Worm (Caenorhabditis elegans) whole organism, L4/young adult: Measurements from ENCODE around the gene ZK896.1.

Source experiments
- W03F9.2 ChIP-seq: fragments of 150-350 bp; optimal IDR thresholded peaks from 2 replicates; lab custom pipeline; 2014; ENCODE audit warnings: missing biosample characterization, missing genetic modification characterization
- dao-5 ChIP-seq: sonication (generic microtip); optimal IDR thresholded peaks from 2 replicates; lab custom pipeline; 2016; ENCODE audit warnings: missing genotype, missing genetic modification characterization, moderate library complexity, missing compliant biosample characterization
- him-1 ChIP-seq: sonication (generic microtip); optimal IDR thresholded peaks from 2 replicates; lab custom pipeline; 2016; ENCODE audit warnings: missing genotype, missing genetic modification reagents, missing genetic modification characterization, missing compliant biosample characterization

DNA sequence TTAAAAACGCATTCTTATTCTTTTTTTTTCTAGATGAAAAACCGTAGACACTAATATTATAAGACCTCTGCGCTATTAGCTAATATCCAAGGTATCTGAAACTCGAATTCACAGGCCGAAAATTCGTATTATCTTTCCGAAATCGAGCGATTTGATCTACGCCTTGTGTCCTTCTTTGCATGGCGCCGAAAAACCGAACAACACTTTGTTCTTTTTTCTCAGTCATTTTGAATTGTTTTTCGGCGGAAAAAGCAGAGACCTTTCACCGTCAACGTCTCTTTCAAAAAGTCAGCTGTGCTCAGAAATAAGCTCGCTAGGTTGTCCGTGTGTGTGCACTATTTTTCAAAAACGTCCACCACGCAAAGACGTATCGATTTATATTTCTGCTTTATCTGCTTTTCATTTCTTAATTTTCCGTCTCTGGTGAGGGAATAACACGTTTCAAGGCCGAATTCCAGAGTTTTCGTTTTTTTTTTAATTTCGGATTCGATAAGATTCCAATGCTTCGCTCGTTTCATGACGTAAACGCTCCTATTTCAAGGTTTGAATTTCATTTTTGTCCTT, 44.2 kb downstream of the ZK896.1 start:
- TF ChIP-seq him-1 (no peak), W03F9.2 (tag; lab: Kevin White, UChicago) (no peak), dao-5 (tag; lab: Kevin White, UChicago) (no peak)
